Fruit fly (Drosophila melanogaster) whole organism, wandering third instar larva: ENCODE measurements around the gene CG42591.

Experiments used
- Abd-B ChIP-seq: fragments of >200 bp; optimal IDR thresholded peaks from 2 replicates; lab custom pipeline; 2017; ENCODE audit warnings: missing biosample characterization, missing genetic modification characterization
- CG32264 ChIP-seq: fragments of 200-800 bp; sonication (Bioruptor generic); optimal IDR thresholded peaks from 2 replicates; lab custom pipeline; 2016; ENCODE audit warnings: missing biosample characterization, missing genetic modification characterization
- CG9705 ChIP-seq: fragments of 200-800 bp; sonication (Bioruptor generic); optimal IDR thresholded peaks from 2 replicates; lab custom pipeline; 2018; ENCODE audit warnings: missing biosample characterization, mild to moderate bottlenecking, missing genetic modification characterization
- CrebA ChIP-seq: fragments of 200-800 bp; sonication (Bioruptor generic); optimal IDR thresholded peaks from 2 replicates; lab custom pipeline; 2016; ENCODE audit warnings: missing biosample characterization, mild to moderate bottlenecking, missing genetic modification characterization, borderline replicate concordance
- Dfd ChIP-seq: fragments of >200 bp; optimal IDR thresholded peaks from 2 replicates; lab custom pipeline; 2017; ENCODE audit warnings: missing biosample characterization, missing genetic modification characterization
- Dif ChIP-seq: fragments of 200-275, 200-300 bp; sonication (Bioruptor generic); optimal IDR thresholded peaks from 2 replicates; lab custom pipeline; 2018; ENCODE audit warnings: missing biosample characterization, missing genetic modification characterization; ENCODE audit not compliant: partially characterized antibody
- GATAd ChIP-seq: sonication (Bioruptor generic); optimal IDR thresholded peaks from 2 replicates; lab custom pipeline; 2016; ENCODE audit warnings: missing biosample characterization, missing genetic modification characterization
- HLH106 ChIP-seq: fragments of 200-800 bp; optimal IDR thresholded peaks from 3 replicates; lab custom pipeline; 2019; ENCODE audit warnings: missing biosample characterization, mild to moderate bottlenecking, missing genetic modification characterization, moderate library complexity
- Hnf4 ChIP-seq: fragments of 200-800 bp; sonication (Bioruptor generic); optimal IDR thresholded peaks from 2 replicates; lab custom pipeline; 2016; ENCODE audit warnings: missing biosample characterization, mild to moderate bottlenecking, missing genetic modification characterization
- Hr78 ChIP-seq: fragments of >200 bp; optimal IDR thresholded peaks from 2 replicates; lab custom pipeline; 2017; ENCODE audit warnings: missing biosample characterization, missing genetic modification characterization
- Hr83 ChIP-seq: fragments of 200-300 bp; sonication (Bioruptor generic); optimal IDR thresholded peaks from 2 replicates; lab custom pipeline; 2016; ENCODE audit warnings: missing biosample characterization, mild to moderate bottlenecking, missing genetic modification characterization, moderate library complexity; ENCODE audit not compliant: poor library complexity, severe bottlenecking
- Jra ChIP-seq: sonication (Bioruptor generic); optimal IDR thresholded peaks from 2 replicates; lab custom pipeline; 2016; ENCODE audit warnings: missing biosample characterization, missing genetic modification characterization
- Mio ChIP-seq: sonication (Bioruptor generic); optimal IDR thresholded peaks from 2 replicates; lab custom pipeline; 2016; ENCODE audit warnings: missing biosample characterization, missing genetic modification characterization
- Myc ChIP-seq: fragments of >200 bp; optimal IDR thresholded peaks from 2 replicates; lab custom pipeline; 2017
- N ChIP-seq: fragments of >200 bp; optimal IDR thresholded peaks from 2 replicates; lab custom pipeline; 2018; ENCODE audit warnings: missing biosample characterization, missing external identifiers, missing genetic modification characterization
- OdsH ChIP-seq: fragments of 200-800 bp; sonication (Bioruptor generic); optimal IDR thresholded peaks from 2 replicates; lab custom pipeline; 2016; ENCODE audit warnings: missing biosample characterization, mild to moderate bottlenecking, missing genetic modification characterization
- Rel ChIP-seq, 2 experiments: fragments of 200-800 bp; sonication (Bioruptor generic) in 1 of 2; optimal IDR thresholded peaks; 2 replicates in 1 of 2; 3 replicates in 1 of 2; lab custom pipeline; 2016 to 2019; ENCODE audit warnings: mild to moderate bottlenecking in 2 of 2, missing biosample characterization in 2 of 2, missing genetic modification characterization in 2 of 2, moderate library complexity in 1 of 2
- Sp1 ChIP-seq: fragments of 200-800 bp; sonication (Bioruptor generic); optimal IDR thresholded peaks from 3 replicates; lab custom pipeline; 2019; ENCODE audit warnings: missing biosample characterization, mild to moderate bottlenecking, missing genetic modification characterization, moderate library complexity
- Vsx2 ChIP-seq: fragments of 200-300, 225-300 bp; sonication (Bioruptor generic); optimal IDR thresholded peaks from 2 replicates; lab custom pipeline; 2018; ENCODE audit warnings: missing biosample characterization, missing genetic modification characterization; ENCODE audit not compliant: partially characterized antibody
- br ChIP-seq: fragments of 200-800 bp; sonication (Bioruptor generic); optimal IDR thresholded peaks from 2 replicates; lab custom pipeline; 2016; ENCODE audit warnings: missing biosample characterization, missing genetic modification characterization
- brk ChIP-seq: fragments of 200-800 bp; sonication (Bioruptor generic); optimal IDR thresholded peaks from 2 replicates; lab custom pipeline; 2016; ENCODE audit warnings: missing biosample characterization, mild to moderate bottlenecking, missing genetic modification characterization
- dl ChIP-seq, 2 experiments: fragments of 175-275, 200-275 bp in 1 of 2; fragments of 200-275 bp in 1 of 2; sonication (Bioruptor generic); optimal IDR thresholded peaks; lab custom pipeline; 2018; ENCODE audit warnings: mild to moderate bottlenecking in 2 of 2, missing biosample characterization in 2 of 2, missing genetic modification characterization in 2 of 2, moderate library complexity in 2 of 2; ENCODE audit not compliant: partially characterized antibody in 2 of 2, insufficient read depth in 1 of 2
- dmrt93B ChIP-seq: fragments of 200-800 bp; sonication (Bioruptor generic); optimal IDR thresholded peaks from 2 replicates; lab custom pipeline; 2018; ENCODE audit warnings: missing biosample characterization, mild to moderate bottlenecking, missing genetic modification characterization
- dsf ChIP-seq: sonication (Bioruptor generic); optimal IDR thresholded peaks from 2 replicates; lab custom pipeline; 2016; ENCODE audit warnings: missing biosample characterization, missing genetic modification characterization, borderline replicate concordance
- ey ChIP-seq: fragments of 200-800 bp; sonication (Bioruptor generic); optimal IDR thresholded peaks from 2 replicates; lab custom pipeline; 2016; ENCODE audit warnings: missing biosample characterization, missing genetic modification characterization
- foxo ChIP-seq, 2 experiments: fragments of 200-800 bp; sonication (Bioruptor generic); optimal IDR thresholded peaks; 2 replicates in 1 of 2; 3 replicates in 1 of 2; lab custom pipeline; 2016 to 2017; ENCODE audit warnings: missing biosample characterization in 2 of 2, missing genetic modification characterization in 2 of 2
- fru ChIP-seq: fragments of 200-800 bp; sonication (Bioruptor generic); optimal IDR thresholded peaks from 3 replicates; lab custom pipeline; 2016; ENCODE audit warnings: missing biosample characterization, mild to moderate bottlenecking, missing genetic modification characterization
- h ChIP-seq: fragments of 200-800 bp; sonication (Bioruptor generic); optimal IDR thresholded peaks from 3 replicates; lab custom pipeline; 2016; ENCODE audit warnings: missing biosample characterization, mild to moderate bottlenecking, missing genetic modification characterization
- jim ChIP-seq: fragments of 175-275, 200-325 bp; sonication (Bioruptor generic); optimal IDR thresholded peaks from 2 replicates; lab custom pipeline; 2016; ENCODE audit warnings: missing biosample characterization, mild to moderate bottlenecking, missing genetic modification characterization
- lola ChIP-seq: fragments of >200 bp; optimal IDR thresholded peaks from 2 replicates; lab custom pipeline; 2017; ENCODE audit warnings: missing biosample characterization, missing genetic modification characterization
- pan ChIP-seq: fragments of >200 bp; optimal IDR thresholded peaks from 2 replicates; lab custom pipeline; 2017
- psq ChIP-seq: fragments of 200-800 bp; sonication (Bioruptor generic); optimal IDR thresholded peaks from 3 replicates; lab custom pipeline; 2017; ENCODE audit warnings: missing biosample characterization, mild to moderate bottlenecking, missing genetic modification characterization, moderate library complexity
- rgr ChIP-seq: fragments of 200-800 bp; sonication (Bioruptor generic); optimal IDR thresholded peaks from 3 replicates; lab custom pipeline; 2016; ENCODE audit warnings: missing biosample characterization, mild to moderate bottlenecking, missing genetic modification characterization
- sage ChIP-seq: fragments of 200-800 bp; sonication (Bioruptor generic); optimal IDR thresholded peaks from 2 replicates; lab custom pipeline; 2016; ENCODE audit warnings: missing biosample characterization, mild to moderate bottlenecking, missing genetic modification characterization
- sv ChIP-seq: fragments of 200-800 bp; sonication (Bioruptor generic); optimal IDR thresholded peaks from 3 replicates; lab custom pipeline; 2016; ENCODE audit warnings: missing biosample characterization, missing genetic modification characterization
- tai ChIP-seq: sonication (Bioruptor generic); optimal IDR thresholded peaks from 2 replicates; lab custom pipeline; 2016; ENCODE audit warnings: missing biosample characterization, missing genetic modification characterization
- usp ChIP-seq: fragments of >200 bp; optimal IDR thresholded peaks from 2 replicates; lab custom pipeline; 2017; ENCODE audit warnings: missing biosample characterization, missing genetic modification characterization
- woc ChIP-seq: sonication (Bioruptor generic); optimal IDR thresholded peaks from 2 replicates; lab custom pipeline; 2016; ENCODE audit warnings: missing biosample characterization, mild to moderate bottlenecking, missing genetic modification characterization

The CG42591 gene

DNA sequence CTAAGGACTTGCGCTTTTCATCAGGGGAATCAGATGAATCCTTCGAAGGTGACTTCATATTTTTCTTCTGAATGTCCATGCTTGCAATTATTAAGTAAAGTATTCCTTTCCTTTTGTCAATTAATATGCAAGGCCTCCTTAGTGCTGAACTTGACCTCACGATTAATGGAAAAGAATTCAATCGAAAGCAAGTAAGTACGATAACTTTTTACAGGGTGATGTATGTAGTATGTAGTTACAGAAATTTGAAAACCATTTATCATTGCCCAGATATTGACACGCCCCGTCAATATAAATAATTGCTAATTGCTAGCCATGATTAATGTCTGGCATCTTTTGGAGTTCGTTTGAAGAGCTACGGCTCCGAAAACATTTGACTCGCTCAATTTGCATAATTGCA, at the start of gene CG42591:
CG42591 (minus strand) TSS at position 101 of the 400 bp plus-strand sequence.
- no peak for TF ChIP-seq dmrt93B (GFP tag; lab: Kevin White, UChicago)
- no peak for TF ChIP-seq Hr83 (GFP tag; lab: Kevin White, UChicago)
- TF ChIP-seq sage (GFP tag; lab: Kevin White, UChicago): no peak
- TF ChIP-seq CG32264: no peak
- no peak for TF ChIP-seq OdsH (GFP tag; lab: Kevin White, UChicago)
- TF ChIP-seq Dfd (GFP tag; lab: Kevin White, UChicago): no peak
- TF ChIP-seq Mio (GFP tag; lab: Kevin White, UChicago): no peak

DNA sequence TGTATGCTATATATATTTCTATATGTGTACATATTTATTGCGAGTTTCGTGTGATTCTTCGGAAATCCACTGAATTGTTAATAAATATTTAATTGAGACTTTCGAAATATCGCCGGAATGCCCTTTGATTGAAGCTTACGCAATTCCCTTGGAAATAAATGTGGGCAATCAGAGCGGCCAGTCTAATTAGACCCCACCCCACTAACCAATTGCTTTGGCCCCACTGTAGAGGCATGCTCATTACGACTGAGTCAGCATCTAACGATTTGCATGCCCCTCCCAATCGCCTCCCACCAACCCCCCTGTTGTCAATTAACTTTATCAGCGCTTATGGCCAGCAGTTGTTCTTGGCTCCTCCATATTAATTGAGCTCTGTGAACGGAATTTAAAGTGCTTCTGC, 47.0 kb upstream of the CG42591 start:
- no peak for TF ChIP-seq Dif (GFP tag; lab: Kevin White, UChicago)
- TF ChIP-seq woc: no peak
- TF ChIP-seq Abd-B (GFP tag; lab: Kevin White, UChicago): no peak
- no peak for TF ChIP-seq h (GFP tag; lab: Kevin White, UChicago)
- no peak for TF ChIP-seq Jra
- no peak for TF ChIP-seq tai (GFP tag; lab: Kevin White, UChicago)
- TF ChIP-seq, all 38 proteins: peak for 0

DNA sequence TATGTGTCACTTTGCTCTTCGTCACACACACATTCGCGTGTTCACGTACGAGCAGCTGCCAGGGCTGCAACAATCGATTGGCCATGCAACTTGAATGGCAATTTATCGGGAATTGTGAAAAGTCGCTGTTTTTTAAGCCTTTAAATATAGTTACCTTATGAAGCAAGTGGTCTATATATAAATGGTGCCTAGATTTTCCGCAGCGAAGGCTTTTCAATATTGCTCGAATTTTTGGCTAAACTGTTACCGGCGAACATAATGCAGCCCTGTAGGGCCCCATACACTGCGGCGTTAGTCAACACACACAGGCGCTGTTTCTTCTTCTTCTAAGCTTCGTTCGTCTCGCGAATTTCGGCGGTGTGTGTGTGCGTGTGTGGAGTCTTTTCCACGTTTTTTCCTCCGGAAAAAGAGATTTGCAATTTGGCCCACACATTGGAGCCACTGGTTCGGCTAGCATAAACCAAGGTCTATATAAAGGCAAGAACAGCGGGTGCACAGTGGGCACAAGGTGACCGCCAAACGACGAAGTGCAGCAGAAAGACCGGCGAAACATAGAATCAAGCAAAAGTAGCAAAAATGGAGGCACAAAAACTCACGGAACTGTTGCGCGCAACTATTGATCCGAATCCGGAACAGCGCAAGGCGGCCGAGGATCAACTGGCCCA, 46.2 kb upstream of the CG42591 start, which contains the start of the genes Arp3 and msk:
Arp3 (minus strand) TSS at position 39 of the 665 bp plus-strand sequence.
msk (plus strand) TSS at position 316 of the 665 bp plus-strand sequence.
- TF ChIP-seq Rel (GFP tag; optimal IDR thresholded peaks at IDR 0.05; lab: Kevin White, UChicago) (no peak), Rel (tag; optimal IDR thresholded peaks at IDR 0.05; lab: Kevin White, UChicago) (peak; percentile 64), sv (GFP tag; lab: Kevin White, UChicago) (peak; percentile 88), rgr (GFP tag; lab: Kevin White, UChicago) (peak; percentile 84), CG9705 (GFP tag; lab: Kevin White, UChicago) (peak; percentile 79), tai (GFP tag; lab: Kevin White, UChicago) (no peak), ey (GFP tag; lab: Kevin White, UChicago) (peak; percentile 81), CG32264 (no peak), CrebA (no peak), GATAd (GFP tag; lab: Kevin White, UChicago) (peak; percentile 50), dsf (GFP tag; lab: Kevin White, UChicago) (no peak), woc (no peak), lola (GFP tag; lab: Kevin White, UChicago) (no peak), usp (no peak), HLH106 (tag; lab: Kevin White, UChicago) (peak; percentile 81), OdsH (GFP tag; lab: Kevin White, UChicago) (peak; percentile 76), Abd-B (GFP tag; lab: Kevin White, UChicago) (no peak), psq (GFP tag; lab: Kevin White, UChicago) (peak; percentile 82), Hnf4 (GFP tag; lab: Kevin White, UChicago) (peak; percentile 84), Mio (GFP tag; lab: Kevin White, UChicago) (peak; percentile 2), Jra (peak; percentile 87), foxo (GFP tag; optimal IDR thresholded peaks at IDR 0.05; lab: Kevin White, UChicago) (peak in 1 of 2 experiments; percentile 88), Myc (lab: Kevin White, UChicago) (peak; percentile 38), Hr83 (GFP tag; lab: Kevin White, UChicago) (peak; percentile 75), brk (GFP tag; lab: Kevin White, UChicago) (no peak), Dfd (GFP tag; lab: Kevin White, UChicago) (no peak), fru (GFP tag; lab: Kevin White, UChicago) (no peak), Sp1 (GFP tag; lab: Kevin White, UChicago) (peak; percentile 72), h (GFP tag; lab: Kevin White, UChicago) (peak; percentile 87), br (peak; percentile 82), Dif (GFP tag; lab: Kevin White, UChicago) (no peak)

DNA sequence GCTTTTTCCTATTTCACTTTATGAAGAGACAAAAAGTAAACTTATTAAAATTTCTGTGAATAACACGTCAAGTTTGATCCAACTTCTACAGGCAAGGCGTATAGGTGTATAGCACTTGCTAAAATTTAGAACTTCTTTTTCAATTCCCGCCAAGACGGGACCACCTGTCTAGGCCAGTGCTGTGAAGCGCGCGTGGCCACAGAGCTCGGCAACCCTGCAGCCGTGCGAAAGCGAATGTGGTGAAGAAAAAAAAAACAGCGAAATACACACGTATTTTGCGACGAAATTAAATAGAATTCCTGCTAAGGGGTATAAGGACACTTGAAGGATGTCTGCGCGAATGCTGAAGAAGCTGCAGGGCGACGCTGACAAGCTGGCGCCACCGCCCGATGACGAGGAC, 40.4 kb upstream of the CG42591 start, which contains the start of gene Nulp1:
Nulp1 (plus strand) TSS at position 198 of the 400 bp plus-strand sequence.
- TF ChIP-seq rgr (GFP tag; lab: Kevin White, UChicago): peak; percentile 63
- TF ChIP-seq N (GFP tag; lab: Kevin White, UChicago): no peak
- TF ChIP-seq psq (GFP tag; lab: Kevin White, UChicago): peak; percentile 71
- no peak for TF ChIP-seq fru (GFP tag; lab: Kevin White, UChicago)
- TF ChIP-seq foxo (GFP tag; optimal IDR thresholded peaks at IDR 0.05; lab: Kevin White, UChicago): peak in 1 of 2 experiments; percentile 54
- TF ChIP-seq dl (GFP tag; optimal IDR thresholded peaks at IDR 0.05; lab: Kevin White, UChicago; ENCODE audit: insufficient read depth in 1 of 2, partially characterized antibody in 2 of 2): no peak
- TF ChIP-seq ey (GFP tag; lab: Kevin White, UChicago): peak; percentile 10
- TF ChIP-seq GATAd (GFP tag; lab: Kevin White, UChicago): no peak
- TF ChIP-seq Sp1 (GFP tag; lab: Kevin White, UChicago): no peak
- no peak for TF ChIP-seq Rel (GFP tag; optimal IDR thresholded peaks at IDR 0.05; lab: Kevin White, UChicago)
- TF ChIP-seq Rel (tag; optimal IDR thresholded peaks at IDR 0.05; lab: Kevin White, UChicago): peak; percentile 46
- TF ChIP-seq usp: no peak
- no peak for TF ChIP-seq Dfd (GFP tag; lab: Kevin White, UChicago)
- no peak for TF ChIP-seq Hr78 (GFP tag; lab: Kevin White, UChicago)
- peak; percentile 7 for TF ChIP-seq Myc (lab: Kevin White, UChicago)
- TF ChIP-seq pan (lab: Kevin White, UChicago): no peak
- TF ChIP-seq Hr83 (GFP tag; lab: Kevin White, UChicago): peak; percentile 82
- TF ChIP-seq jim (GFP tag; lab: Kevin White, UChicago): peak; percentile 51
- TF ChIP-seq dsf (GFP tag; lab: Kevin White, UChicago): no peak
- TF ChIP-seq Vsx2 (GFP tag; lab: Kevin White, UChicago): no peak
- no peak for TF ChIP-seq CrebA
- TF ChIP-seq lola (GFP tag; lab: Kevin White, UChicago): no peak
- TF ChIP-seq Hnf4 (GFP tag; lab: Kevin White, UChicago): no peak
- no peak for TF ChIP-seq sage (GFP tag; lab: Kevin White, UChicago)
- no peak for TF ChIP-seq brk (GFP tag; lab: Kevin White, UChicago)
